Fruit fly (Drosophila melanogaster) whole organism, embryonic: ENCODE data around the gene CG5191.

Experiments
- CG10462 ChIP-seq: fragments of 200-800 bp; sonication (Bioruptor generic); optimal IDR thresholded peaks from 2 replicates; lab custom pipeline; 2016; ENCODE audit warnings: missing biosample characterization, missing genetic modification characterization
- CG11093 ChIP-seq: fragments of 200-800 bp; sonication (Bioruptor generic); IDR thresholded peaks from 3 replicates; pipeline ENCODE4 v1.3.6; 2022; ENCODE audit warnings: missing biosample characterization, missing genetic modification characterization
- CG11247 ChIP-seq: fragments of 200-800 bp; sonication (Bioruptor generic); IDR thresholded peaks from 2 replicates; pipeline ENCODE4 v1.3.6; 2022; ENCODE audit warnings: missing biosample characterization, missing genetic modification characterization
- CG12155 ChIP-seq: fragments of 200-800 bp; sonication (Bioruptor generic); optimal IDR thresholded peaks from 3 replicates; lab custom pipeline; 2016; ENCODE audit warnings: missing biosample characterization, missing genetic modification characterization
- CG12769 ChIP-seq: fragments of 200-800 bp; sonication (Bioruptor generic); optimal IDR thresholded peaks from 2 replicates; lab custom pipeline; 2019; ENCODE audit warnings: missing biosample characterization, mild to moderate bottlenecking, missing genetic modification characterization, moderate library complexity
- CG13296 ChIP-seq: fragments of 200-800 bp; sonication (Bioruptor generic); optimal IDR thresholded peaks from 3 replicates; lab custom pipeline; 2018; ENCODE audit warnings: missing biosample characterization, mild to moderate bottlenecking, missing genetic modification characterization
- CG14050 ChIP-seq: fragments of 200-800 bp; sonication (Bioruptor generic); IDR thresholded peaks from 3 replicates; pipeline ENCODE4 v1.3.6; 2022; ENCODE audit warnings: missing biosample characterization, missing genetic modification characterization
- CG15696 ChIP-seq: fragments of 200-800 bp; sonication (Bioruptor generic); optimal IDR thresholded peaks from 2 replicates; lab custom pipeline; 2019; ENCODE audit warnings: missing biosample characterization, mild to moderate bottlenecking, missing genetic modification characterization, moderate library complexity
- CG16779 ChIP-seq: fragments of 200-800 bp; sonication (Bioruptor generic); IDR thresholded peaks from 2 replicates; pipeline ENCODE4 v1.3.6; 2022; ENCODE audit warnings: missing biosample characterization, missing genetic modification characterization
- CG16815 ChIP-seq: fragments of 200-800 bp; sonication (Bioruptor generic); optimal IDR thresholded peaks from 3 replicates; lab custom pipeline; 2017; ENCODE audit warnings: missing biosample characterization, mild to moderate bottlenecking, missing genetic modification characterization
- CG31388 ChIP-seq: fragments of 200-800 bp; sonication (Bioruptor generic); optimal IDR thresholded peaks from 2 replicates; lab custom pipeline; 2016; ENCODE audit warnings: missing biosample characterization, missing genetic modification characterization
- CG31441 ChIP-seq: fragments of 200-800 bp; sonication (Bioruptor generic); IDR thresholded peaks from 2 replicates; pipeline ENCODE4 v1.3.6; 2022; ENCODE audit warnings: missing biosample characterization, missing genetic modification characterization
- CG3995 ChIP-seq: fragments of 200-800 bp; sonication (Bioruptor generic); optimal IDR thresholded peaks from 3 replicates; lab custom pipeline; 2016; ENCODE audit warnings: missing biosample characterization, missing genetic modification characterization
- CG5180 ChIP-seq: fragments of 200-800 bp; sonication (Bioruptor generic); optimal IDR thresholded peaks from 3 replicates; lab custom pipeline; 2017; ENCODE audit warnings: missing biosample characterization, missing genetic modification characterization, mild to moderate bottlenecking, moderate library complexity, missing genetic modification reagents
- CG7987 ChIP-seq: fragments of 200-800 bp; sonication (Bioruptor generic); optimal IDR thresholded peaks from 2 replicates; lab custom pipeline; 2018; ENCODE audit warnings: missing biosample characterization, mild to moderate bottlenecking, missing genetic modification characterization, moderate library complexity
- CrebB ChIP-seq: fragments of 200-800 bp; sonication (Bioruptor generic); optimal IDR thresholded peaks from 3 replicates; lab custom pipeline; 2018; ENCODE audit warnings: missing biosample characterization, mild to moderate bottlenecking, missing genetic modification characterization
- D19A ChIP-seq: fragments of 200-800 bp; optimal IDR thresholded peaks from 3 replicates; lab custom pipeline; 2019; ENCODE audit warnings: missing biosample characterization, mild to moderate bottlenecking, missing genetic modification characterization, moderate library complexity
- Fer3 ChIP-seq: fragments of 200-800 bp; sonication (Bioruptor generic); optimal IDR thresholded peaks from 2 replicates; lab custom pipeline; 2018; ENCODE audit warnings: missing biosample characterization, mild to moderate bottlenecking, missing genetic modification characterization, moderate library complexity
- H2.0 ChIP-seq: fragments of 200-800 bp; sonication (Bioruptor generic); IDR thresholded peaks from 2 replicates; pipeline ENCODE4 v1.3.6; 2022; ENCODE audit warnings: missing biosample characterization, missing genetic modification characterization
- Hey ChIP-seq: fragments of 200-800 bp; sonication (Bioruptor generic); optimal IDR thresholded peaks from 3 replicates; lab custom pipeline; 2018; ENCODE audit warnings: missing biosample characterization, mild to moderate bottlenecking, missing genetic modification characterization
- Hr39 ChIP-seq: fragments of >200 bp; optimal IDR thresholded peaks from 2 replicates; lab custom pipeline; 2017
- MTF-1 ChIP-seq: fragments of 200-800 bp; sonication (Bioruptor generic); optimal IDR thresholded peaks from 2 replicates; lab custom pipeline; 2018; ENCODE audit warnings: missing biosample characterization, mild to moderate bottlenecking, missing genetic modification characterization, borderline replicate concordance
- Mad ChIP-seq: fragments of 200-800 bp; sonication (Bioruptor generic); optimal IDR thresholded peaks from 2 replicates; lab custom pipeline; 2016; ENCODE audit warnings: missing biosample characterization, missing genetic modification characterization
- Nf-YC ChIP-seq: fragments of 200-800 bp; optimal IDR thresholded peaks from 3 replicates; lab custom pipeline; 2019; ENCODE audit warnings: missing biosample characterization, mild to moderate bottlenecking, missing genetic modification characterization, moderate library complexity
- Stat92E ChIP-seq, 3 experiments: fragments of >200 bp in 2 of 3; fragments of 200-800 bp in 1 of 3; sonication (Bioruptor generic) in 1 of 3; optimal IDR thresholded peaks; 2 replicates each; lab custom pipeline; 2017 to 2019; ENCODE audit warnings: missing biosample characterization in 3 of 3, missing genetic modification characterization in 3 of 3, mild to moderate bottlenecking in 1 of 3, moderate library complexity in 1 of 3
- ase ChIP-seq: fragments of 200-800 bp; sonication (Bioruptor generic); IDR thresholded peaks from 3 replicates; pipeline ENCODE4 v1.3.6; 2022; ENCODE audit warnings: missing biosample characterization, missing genetic modification characterization
- bab2 ChIP-seq: fragments of 200-800 bp; sonication (Bioruptor generic); optimal IDR thresholded peaks from 2 replicates; lab custom pipeline; 2016; ENCODE audit warnings: missing biosample characterization, missing genetic modification characterization
- ci ChIP-seq: fragments of 200-800 bp; sonication (Bioruptor generic); IDR thresholded peaks from 3 replicates; pipeline ENCODE4 v1.3.6; 2022; ENCODE audit warnings: missing biosample characterization, missing genetic modification characterization
- crp ChIP-seq, 2 experiments: fragments of 200-800 bp; sonication (Bioruptor generic); optimal IDR thresholded peaks; 2 replicates in 1 of 2; 3 replicates in 1 of 2; lab custom pipeline; 2017; ENCODE audit warnings: missing biosample characterization in 2 of 2, missing genetic modification characterization in 2 of 2, mild to moderate bottlenecking in 1 of 2, moderate library complexity in 1 of 2
- eyg ChIP-seq: fragments of 200-800 bp; sonication (Bioruptor generic); optimal IDR thresholded peaks from 3 replicates; lab custom pipeline; 2016; ENCODE audit warnings: missing biosample characterization, missing genetic modification characterization
- gro ChIP-seq: fragments of 200-800 bp; sonication (Bioruptor generic); optimal IDR thresholded peaks from 2 replicates; lab custom pipeline; 2016; ENCODE audit warnings: missing biosample characterization, missing genetic modification characterization
- kni ChIP-seq: fragments of 200-800 bp; sonication (Bioruptor generic); optimal IDR thresholded peaks from 3 replicates; lab custom pipeline; 2017; ENCODE audit warnings: mild to moderate bottlenecking, missing biosample characterization, missing genetic modification reagents, missing genetic modification characterization
- lola ChIP-seq, 3 experiments: fragments of >200 bp in 2 of 3; fragments of 200-800 bp in 1 of 3; sonication (Bioruptor generic) in 1 of 3; optimal IDR thresholded peaks; 2 replicates each; lab custom pipeline; 2017 to 2019; ENCODE audit warnings: missing biosample characterization in 3 of 3, missing genetic modification characterization in 3 of 3, mild to moderate bottlenecking in 1 of 3, moderate library complexity in 1 of 3
- nerfin-1 ChIP-seq: fragments of 200-800 bp; sonication (Bioruptor generic); optimal IDR thresholded peaks from 3 replicates; lab custom pipeline; 2019; ENCODE audit warnings: missing biosample characterization, mild to moderate bottlenecking, missing genetic modification characterization, moderate library complexity
- nerfin-2 ChIP-seq: fragments of 200-800 bp; sonication (Bioruptor generic); IDR thresholded peaks from 2 replicates; pipeline ENCODE4 v1.3.6; 2022; ENCODE audit warnings: missing biosample characterization, missing genetic modification characterization; ENCODE audit not compliant: partially characterized antibody
- onecut ChIP-seq: fragments of 200-800 bp; sonication (Bioruptor generic); IDR thresholded peaks from 2 replicates; pipeline ENCODE4 v1.3.6; 2022; ENCODE audit warnings: missing biosample characterization, missing genetic modification characterization
- pfk ChIP-seq: fragments of 200-800 bp; sonication (Bioruptor generic); optimal IDR thresholded peaks from 2 replicates; lab custom pipeline; 2018; ENCODE audit warnings: missing biosample characterization, mild to moderate bottlenecking, missing genetic modification characterization, moderate library complexity
- prd ChIP-seq, 3 experiments: fragments of >200 bp in 2 of 3; fragments of 200-800 bp in 1 of 3; sonication (Bioruptor generic) in 1 of 3; optimal IDR thresholded peaks in 2 of 3; IDR thresholded peaks in 1 of 3; 2 replicates in 2 of 3; 3 replicates in 1 of 3; pipeline versions ENCODE4 v1.3.6 to Lab custom; 2017 to 2022; ENCODE audit warnings: missing biosample characterization in 1 of 3, missing genetic modification characterization in 1 of 3
- pros ChIP-seq: fragments of 200-800 bp; sonication (Bioruptor generic); optimal IDR thresholded peaks from 3 replicates; lab custom pipeline; 2019; ENCODE audit warnings: missing biosample characterization, mild to moderate bottlenecking, missing genetic modification characterization, moderate library complexity
- psq ChIP-seq: fragments of 200-800 bp; sonication (Bioruptor generic); optimal IDR thresholded peaks from 2 replicates; lab custom pipeline; 2017; ENCODE audit warnings: missing biosample characterization, missing genetic modification characterization
- ranshi ChIP-seq: fragments of 200-800 bp; sonication (Bioruptor generic); IDR thresholded peaks from 2 replicates; pipeline ENCODE4 v1.3.6; 2022; ENCODE audit warnings: missing biosample characterization, missing genetic modification characterization
- shn ChIP-seq: fragments of 200-800 bp; sonication (Bioruptor generic); optimal IDR thresholded peaks from 3 replicates; lab custom pipeline; 2016; ENCODE audit warnings: missing biosample characterization, missing genetic modification characterization
- slp2 ChIP-seq: fragments of 200-800 bp; sonication (Bioruptor generic); optimal IDR thresholded peaks from 2 replicates; lab custom pipeline; 2016; ENCODE audit warnings: missing biosample characterization, missing genetic modification characterization
- tll ChIP-seq, 2 experiments: fragments of 200-800 bp in 1 of 2; fragments of >200 bp in 1 of 2; sonication (Bioruptor generic) in 1 of 2; optimal IDR thresholded peaks; 2 replicates each; lab custom pipeline; 2017 to 2019; ENCODE audit warnings: missing biosample characterization in 2 of 2, missing genetic modification characterization in 2 of 2, mild to moderate bottlenecking in 1 of 2, moderate library complexity in 1 of 2
- trh ChIP-seq: fragments of 200-800 bp; sonication (Bioruptor generic); optimal IDR thresholded peaks from 2 replicates; lab custom pipeline; 2016; ENCODE audit warnings: missing biosample characterization, missing genetic modification characterization
- usp ChIP-seq: fragments of >200 bp; optimal IDR thresholded peaks from 2 replicates; lab custom pipeline; 2017; ENCODE audit warnings: missing biosample characterization, missing genetic modification characterization
- zfh2 ChIP-seq: fragments of 200-800 bp; sonication (Bioruptor generic); optimal IDR thresholded peaks from 2 replicates; lab custom pipeline; 2016; ENCODE audit warnings: missing biosample characterization, missing genetic modification characterization

Gene CG5191

DNA sequence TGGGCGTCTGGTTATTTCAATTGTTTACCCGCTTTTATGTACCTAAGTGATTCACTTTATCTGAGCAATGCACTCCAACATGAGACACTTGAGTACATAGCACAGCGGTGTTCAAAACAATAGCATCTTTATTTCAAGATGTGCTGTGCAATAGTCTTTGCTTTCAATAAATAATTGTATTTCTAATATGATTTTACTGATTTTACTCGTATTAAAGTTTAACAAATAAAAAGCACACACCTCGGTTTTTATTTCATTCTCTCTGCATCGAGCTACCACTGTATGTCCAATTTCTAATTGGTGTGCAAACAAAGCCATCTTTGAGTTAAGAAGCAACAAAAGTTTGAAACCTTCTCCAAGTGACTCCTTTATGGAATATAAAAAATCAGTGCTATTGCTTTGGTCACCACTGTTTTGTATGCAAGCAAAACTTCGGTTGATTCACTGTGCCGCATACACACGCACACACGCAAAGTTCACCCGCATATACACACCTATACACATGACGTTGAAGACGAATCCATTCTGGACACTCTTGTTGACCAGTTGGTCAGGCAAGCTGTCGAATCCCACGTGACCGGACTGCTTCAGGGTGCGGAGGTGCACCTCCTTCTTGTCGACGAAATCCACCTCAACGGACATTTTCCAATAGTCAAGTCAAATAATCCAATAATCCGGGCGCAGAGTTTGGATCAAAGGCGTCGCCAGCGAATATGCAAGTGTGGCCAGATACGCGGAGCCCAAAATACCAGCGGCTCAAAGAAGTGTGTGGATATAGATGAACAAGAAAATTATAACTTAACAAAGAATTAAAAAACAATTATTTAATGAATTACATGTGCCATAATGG is 27.2 kb downstream of the CG5191 start, which contains the start of gene Septin2 (continued):
- peak; percentile 55 for TF ChIP-seq CG16815 (GFP tag; lab: Kevin White, UChicago)
- peak; percentile 69 for TF ChIP-seq Fer3 (tag; lab: Kevin White, UChicago)
- TF ChIP-seq MTF-1 (GFP tag; lab: Kevin White, UChicago), result peak; percentile 65
- no peak for TF ChIP-seq CG11247 (GFP tag; lab: Robert Waterston, UW)
- peak; percentile 75 for TF ChIP-seq CG5180 (GFP tag; lab: Kevin White, UChicago)
- peak; percentile 71 for TF ChIP-seq kni
- TF ChIP-seq usp, result no peak
- TF ChIP-seq H2.0 (GFP tag; lab: Robert Waterston, UW), result no peak
- peak; percentile 62; the same call in 2 of the 3 replicates for TF ChIP-seq ase
- TF ChIP-seq pfk, result no peak
- TF ChIP-seq CrebB (tag; lab: Kevin White, UChicago), result no peak
- no peak for TF ChIP-seq CG3995 (GFP tag; lab: Kevin White, UChicago)
- TF ChIP-seq CG12769, result no peak
- TF ChIP-seq Nf-YC (tag; lab: Kevin White, UChicago), result peak; percentile 35
- peak; percentile 78 for TF ChIP-seq CG13296
- peak; percentile 31; the same call in 1 of the 3 replicates for TF ChIP-seq CG11093
- no peak for TF ChIP-seq CG7987
- TF ChIP-seq CG16779 (GFP tag; lab: Robert Waterston, UW), result 0 out of 2 replicates have a peak, but pooled peaks have one; percentile 47
- no peak for TF ChIP-seq tll (GFP tag; optimal IDR thresholded peaks at IDR 0.05; lab: Kevin White, UChicago)
- TF ChIP-seq onecut (GFP tag; lab: Robert Waterston, UW), result peak; percentile 19; the same call in 1 of the 2 replicates
- TF ChIP-seq bab2 (GFP tag; lab: Kevin White, UChicago), result peak; percentile 76
- TF ChIP-seq lola (GFP tag; optimal IDR thresholded peaks at IDR 0.05; lab: Kevin White, UChicago), result peak in 1 of 3 experiments; percentile 83
- TF ChIP-seq CG31441 (GFP tag; lab: Robert Waterston, UW), result peak; percentile 72
- peak; percentile 38 for TF ChIP-seq Mad
- peak; percentile 19 for TF ChIP-seq trh (GFP tag; lab: Kevin White, UChicago)
- TF ChIP-seq eyg (GFP tag; lab: Kevin White, UChicago), result no peak
- TF ChIP-seq Stat92E (GFP tag; optimal IDR thresholded peaks at IDR 0.05; lab: Kevin White, UChicago), result no peak
- TF ChIP-seq gro (GFP tag; lab: Kevin White, UChicago), result no peak
- TF ChIP-seq shn, result peak; percentile 12
- peak; percentile 64 for TF ChIP-seq slp2 (GFP tag; lab: Kevin White, UChicago)
- peak; percentile 78 for TF ChIP-seq CG10462 (GFP tag; lab: Kevin White, UChicago)
- no peak for TF ChIP-seq pros (GFP tag; lab: Kevin White, UChicago)
- peak; percentile 40 for TF ChIP-seq CG12155
- TF ChIP-seq Hey, result no peak
- TF ChIP-seq CG14050, result peak; percentile 42; the same call in 1 of the 3 replicates
- peak; percentile 63; the same call in 2 of the 3 replicates for TF ChIP-seq ci (GFP tag; lab: Robert Waterston, UW)
- peak; percentile 70 for TF ChIP-seq CG15696 (tag; lab: Kevin White, UChicago)
- peak; percentile 63 for TF ChIP-seq CG31388 (GFP tag; lab: Kevin White, UChicago)
- TF ChIP-seq prd (optimal IDR thresholded peaks at IDR 0.05; lab: Kevin White, UChicago), result no peak
- peak; percentile 72 for TF ChIP-seq prd (GFP tag; IDR thresholded peaks at IDR 0.05; lab: Robert Waterston, UW)
- no peak for TF ChIP-seq nerfin-2 (GFP tag; lab: Robert Waterston, UW)
- TF ChIP-seq psq (GFP tag; lab: Kevin White, UChicago), result peak; percentile 13
- TF ChIP-seq crp (GFP tag; optimal IDR thresholded peaks at IDR 0.05; lab: Kevin White, UChicago), result no peak
- peak; percentile 47; the same call in 1 of the 2 replicates for TF ChIP-seq ranshi (GFP tag; lab: Robert Waterston, UW)
- TF ChIP-seq zfh2, result no peak
- no peak for TF ChIP-seq Hr39
- TF ChIP-seq D19A (tag; lab: Kevin White, UChicago), result peak; percentile 83
- TF ChIP-seq nerfin-1 (tag; lab: Kevin White, UChicago), result peak; percentile 77
